Fruit fly (Drosophila melanogaster) whole organism, wandering third instar larva: ENCODE results near the gene Eip74EF.

Experiments used
- Abd-B ChIP-seq: fragments of >200 bp; optimal IDR thresholded peaks from 2 replicates; lab custom pipeline; 2017; ENCODE audit warnings: missing biosample characterization, missing genetic modification characterization
- CG32264 ChIP-seq: fragments of 200-800 bp; sonication (Bioruptor generic); optimal IDR thresholded peaks from 2 replicates; lab custom pipeline; 2016; ENCODE audit warnings: missing biosample characterization, missing genetic modification characterization
- CG9705 ChIP-seq: fragments of 200-800 bp; sonication (Bioruptor generic); optimal IDR thresholded peaks from 2 replicates; lab custom pipeline; 2018; ENCODE audit warnings: missing biosample characterization, mild to moderate bottlenecking, missing genetic modification characterization
- CrebA ChIP-seq: fragments of 200-800 bp; sonication (Bioruptor generic); optimal IDR thresholded peaks from 2 replicates; lab custom pipeline; 2016; ENCODE audit warnings: missing biosample characterization, mild to moderate bottlenecking, missing genetic modification characterization, borderline replicate concordance
- Dfd ChIP-seq: fragments of >200 bp; optimal IDR thresholded peaks from 2 replicates; lab custom pipeline; 2017; ENCODE audit warnings: missing biosample characterization, missing genetic modification characterization
- Dif ChIP-seq: fragments of 200-275, 200-300 bp; sonication (Bioruptor generic); optimal IDR thresholded peaks from 2 replicates; lab custom pipeline; 2018; ENCODE audit warnings: missing biosample characterization, missing genetic modification characterization; ENCODE audit not compliant: partially characterized antibody
- GATAd ChIP-seq: sonication (Bioruptor generic); optimal IDR thresholded peaks from 2 replicates; lab custom pipeline; 2016; ENCODE audit warnings: missing biosample characterization, missing genetic modification characterization
- HLH106 ChIP-seq: fragments of 200-800 bp; optimal IDR thresholded peaks from 3 replicates; lab custom pipeline; 2019; ENCODE audit warnings: missing biosample characterization, mild to moderate bottlenecking, missing genetic modification characterization, moderate library complexity
- Hnf4 ChIP-seq: fragments of 200-800 bp; sonication (Bioruptor generic); optimal IDR thresholded peaks from 2 replicates; lab custom pipeline; 2016; ENCODE audit warnings: missing biosample characterization, mild to moderate bottlenecking, missing genetic modification characterization
- Hr78 ChIP-seq: fragments of >200 bp; optimal IDR thresholded peaks from 2 replicates; lab custom pipeline; 2017; ENCODE audit warnings: missing biosample characterization, missing genetic modification characterization
- Hr83 ChIP-seq: fragments of 200-300 bp; sonication (Bioruptor generic); optimal IDR thresholded peaks from 2 replicates; lab custom pipeline; 2016; ENCODE audit warnings: missing biosample characterization, mild to moderate bottlenecking, missing genetic modification characterization, moderate library complexity; ENCODE audit not compliant: poor library complexity, severe bottlenecking
- Jra ChIP-seq: sonication (Bioruptor generic); optimal IDR thresholded peaks from 2 replicates; lab custom pipeline; 2016; ENCODE audit warnings: missing biosample characterization, missing genetic modification characterization
- Mio ChIP-seq: sonication (Bioruptor generic); optimal IDR thresholded peaks from 2 replicates; lab custom pipeline; 2016; ENCODE audit warnings: missing biosample characterization, missing genetic modification characterization
- Myc ChIP-seq: fragments of >200 bp; optimal IDR thresholded peaks from 2 replicates; lab custom pipeline; 2017
- N ChIP-seq: fragments of >200 bp; optimal IDR thresholded peaks from 2 replicates; lab custom pipeline; 2018; ENCODE audit warnings: missing biosample characterization, missing external identifiers, missing genetic modification characterization
- OdsH ChIP-seq: fragments of 200-800 bp; sonication (Bioruptor generic); optimal IDR thresholded peaks from 2 replicates; lab custom pipeline; 2016; ENCODE audit warnings: missing biosample characterization, mild to moderate bottlenecking, missing genetic modification characterization
- Rel ChIP-seq, 2 experiments: fragments of 200-800 bp; sonication (Bioruptor generic) in 1 of 2; optimal IDR thresholded peaks; 2 replicates in 1 of 2; 3 replicates in 1 of 2; lab custom pipeline; 2016 to 2019; ENCODE audit warnings: mild to moderate bottlenecking in 2 of 2, missing biosample characterization in 2 of 2, missing genetic modification characterization in 2 of 2, moderate library complexity in 1 of 2
- Sp1 ChIP-seq: fragments of 200-800 bp; sonication (Bioruptor generic); optimal IDR thresholded peaks from 3 replicates; lab custom pipeline; 2019; ENCODE audit warnings: missing biosample characterization, mild to moderate bottlenecking, missing genetic modification characterization, moderate library complexity
- br ChIP-seq: fragments of 200-800 bp; sonication (Bioruptor generic); optimal IDR thresholded peaks from 2 replicates; lab custom pipeline; 2016; ENCODE audit warnings: missing biosample characterization, missing genetic modification characterization
- brk ChIP-seq: fragments of 200-800 bp; sonication (Bioruptor generic); optimal IDR thresholded peaks from 2 replicates; lab custom pipeline; 2016; ENCODE audit warnings: missing biosample characterization, mild to moderate bottlenecking, missing genetic modification characterization
- dl ChIP-seq, 2 experiments: fragments of 175-275, 200-275 bp in 1 of 2; fragments of 200-275 bp in 1 of 2; sonication (Bioruptor generic); optimal IDR thresholded peaks; lab custom pipeline; 2018; ENCODE audit warnings: mild to moderate bottlenecking in 2 of 2, missing biosample characterization in 2 of 2, missing genetic modification characterization in 2 of 2, moderate library complexity in 2 of 2; ENCODE audit not compliant: partially characterized antibody in 2 of 2, insufficient read depth in 1 of 2
- dmrt93B ChIP-seq: fragments of 200-800 bp; sonication (Bioruptor generic); optimal IDR thresholded peaks from 2 replicates; lab custom pipeline; 2018; ENCODE audit warnings: missing biosample characterization, mild to moderate bottlenecking, missing genetic modification characterization
- dsf ChIP-seq: sonication (Bioruptor generic); optimal IDR thresholded peaks from 2 replicates; lab custom pipeline; 2016; ENCODE audit warnings: missing biosample characterization, missing genetic modification characterization, borderline replicate concordance
- ey ChIP-seq: fragments of 200-800 bp; sonication (Bioruptor generic); optimal IDR thresholded peaks from 2 replicates; lab custom pipeline; 2016; ENCODE audit warnings: missing biosample characterization, missing genetic modification characterization
- foxo ChIP-seq, 2 experiments: fragments of 200-800 bp; sonication (Bioruptor generic); optimal IDR thresholded peaks; 2 replicates in 1 of 2; 3 replicates in 1 of 2; lab custom pipeline; 2016 to 2017; ENCODE audit warnings: missing biosample characterization in 2 of 2, missing genetic modification characterization in 2 of 2
- fru ChIP-seq: fragments of 200-800 bp; sonication (Bioruptor generic); optimal IDR thresholded peaks from 3 replicates; lab custom pipeline; 2016; ENCODE audit warnings: missing biosample characterization, mild to moderate bottlenecking, missing genetic modification characterization
- h ChIP-seq: fragments of 200-800 bp; sonication (Bioruptor generic); optimal IDR thresholded peaks from 3 replicates; lab custom pipeline; 2016; ENCODE audit warnings: missing biosample characterization, mild to moderate bottlenecking, missing genetic modification characterization
- jim ChIP-seq: fragments of 175-275, 200-325 bp; sonication (Bioruptor generic); optimal IDR thresholded peaks from 2 replicates; lab custom pipeline; 2016; ENCODE audit warnings: missing biosample characterization, mild to moderate bottlenecking, missing genetic modification characterization
- lola ChIP-seq: fragments of >200 bp; optimal IDR thresholded peaks from 2 replicates; lab custom pipeline; 2017; ENCODE audit warnings: missing biosample characterization, missing genetic modification characterization
- pan ChIP-seq: fragments of >200 bp; optimal IDR thresholded peaks from 2 replicates; lab custom pipeline; 2017
- psq ChIP-seq: fragments of 200-800 bp; sonication (Bioruptor generic); optimal IDR thresholded peaks from 3 replicates; lab custom pipeline; 2017; ENCODE audit warnings: missing biosample characterization, mild to moderate bottlenecking, missing genetic modification characterization, moderate library complexity
- rgr ChIP-seq: fragments of 200-800 bp; sonication (Bioruptor generic); optimal IDR thresholded peaks from 3 replicates; lab custom pipeline; 2016; ENCODE audit warnings: missing biosample characterization, mild to moderate bottlenecking, missing genetic modification characterization
- sage ChIP-seq: fragments of 200-800 bp; sonication (Bioruptor generic); optimal IDR thresholded peaks from 2 replicates; lab custom pipeline; 2016; ENCODE audit warnings: missing biosample characterization, mild to moderate bottlenecking, missing genetic modification characterization
- sv ChIP-seq: fragments of 200-800 bp; sonication (Bioruptor generic); optimal IDR thresholded peaks from 3 replicates; lab custom pipeline; 2016; ENCODE audit warnings: missing biosample characterization, missing genetic modification characterization
- tai ChIP-seq: sonication (Bioruptor generic); optimal IDR thresholded peaks from 2 replicates; lab custom pipeline; 2016; ENCODE audit warnings: missing biosample characterization, missing genetic modification characterization
- usp ChIP-seq: fragments of >200 bp; optimal IDR thresholded peaks from 2 replicates; lab custom pipeline; 2017; ENCODE audit warnings: missing biosample characterization, missing genetic modification characterization
- woc ChIP-seq: sonication (Bioruptor generic); optimal IDR thresholded peaks from 2 replicates; lab custom pipeline; 2016; ENCODE audit warnings: missing biosample characterization, mild to moderate bottlenecking, missing genetic modification characterization

Eip74EF gene

DNA sequence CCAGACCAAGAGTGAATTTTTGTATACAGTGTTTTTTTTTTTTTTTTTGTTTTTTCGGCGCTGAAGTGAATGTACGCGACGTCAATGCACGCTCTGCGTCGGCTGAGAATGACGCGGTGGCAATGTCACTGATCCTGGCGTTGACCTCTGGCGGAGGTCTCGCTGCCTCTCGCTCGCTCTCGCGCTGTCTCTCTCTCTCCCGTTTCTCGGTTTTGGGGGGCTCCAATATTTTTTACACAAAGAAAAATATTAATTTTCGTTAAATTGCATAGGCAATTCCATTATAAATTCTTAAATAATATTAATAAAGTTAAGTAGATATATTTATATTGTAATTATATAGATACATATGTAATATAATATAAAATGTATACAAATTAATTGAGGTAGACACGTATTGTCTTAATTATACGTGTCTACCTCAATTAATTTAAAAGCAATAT, 5.8 kb downstream of the Eip74EF start:
- TF ChIP-seq Rel (GFP tag; optimal IDR thresholded peaks at IDR 0.05; lab: Kevin White, UChicago) (no peak), Rel (tag; optimal IDR thresholded peaks at IDR 0.05; lab: Kevin White, UChicago) (peak; percentile 52), sage (GFP tag; lab: Kevin White, UChicago) (no peak), Sp1 (GFP tag; lab: Kevin White, UChicago) (peak; percentile 59), psq (peak; percentile 2), foxo (GFP tag; optimal IDR thresholded peaks at IDR 0.05; lab: Kevin White, UChicago) (peak in 1 of 2 experiments; percentile 32), Myc (no peak), tai (GFP tag; lab: Kevin White, UChicago) (peak; percentile 28), jim (GFP tag; lab: Kevin White, UChicago) (peak; percentile 67), HLH106 (tag; lab: Kevin White, UChicago) (peak; percentile 72), OdsH (peak; percentile 1), dmrt93B (peak; percentile 16), Hnf4 (GFP tag; lab: Kevin White, UChicago) (no peak), Hr78 (GFP tag; lab: Kevin White, UChicago) (no peak)

DNA sequence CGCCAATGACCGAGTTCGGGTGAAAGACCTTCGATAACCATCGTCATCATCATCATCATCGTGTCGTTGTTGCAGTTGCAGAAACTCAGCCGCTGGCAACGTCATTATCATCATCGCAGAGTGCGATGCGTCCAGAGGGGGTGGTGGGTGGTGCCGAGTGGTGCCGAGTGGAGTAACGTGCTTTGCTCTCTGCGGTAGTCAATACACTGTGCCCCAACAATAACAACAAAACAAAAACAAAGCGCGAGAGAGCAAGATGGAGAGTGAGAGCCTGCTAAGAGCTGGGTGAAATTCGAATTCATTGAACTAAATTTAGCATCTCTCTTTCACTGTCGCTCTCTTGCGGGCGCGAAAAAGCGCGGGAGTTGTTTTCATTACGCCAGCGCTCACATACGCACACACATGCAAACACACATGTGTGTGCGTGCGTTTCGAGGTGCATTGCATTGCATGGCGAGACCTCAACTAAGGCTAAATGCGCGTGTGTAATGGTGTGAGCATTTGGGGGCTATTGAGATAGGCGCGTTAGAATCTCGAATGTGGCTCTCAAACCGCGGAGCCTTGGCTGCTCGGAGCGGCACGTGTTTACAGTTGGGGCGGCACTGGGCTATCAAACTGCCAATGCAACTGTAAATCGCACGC, 7.1 kb downstream of the Eip74EF start:
- TF ChIP-seq N (GFP tag; lab: Kevin White, UChicago) (peak; percentile 54), Rel (GFP tag; optimal IDR thresholded peaks at IDR 0.05; lab: Kevin White, UChicago) (no peak), Rel (tag; optimal IDR thresholded peaks at IDR 0.05; lab: Kevin White, UChicago) (no peak), tai (GFP tag; lab: Kevin White, UChicago) (peak; percentile 48), usp (GFP tag; lab: Kevin White, UChicago) (no peak), CG32264 (GFP tag; lab: Kevin White, UChicago) (no peak), Dfd (GFP tag; lab: Kevin White, UChicago) (no peak), dl (GFP tag; optimal IDR thresholded peaks at IDR 0.05; lab: Kevin White, UChicago; ENCODE audit: insufficient read depth in 1 of 2, partially characterized antibody in 2 of 2) (peak; percentile 66 to 75), brk (no peak), Sp1 (GFP tag; lab: Kevin White, UChicago) (peak; percentile 25), Jra (peak; percentile 56), sage (GFP tag; lab: Kevin White, UChicago) (no peak), pan (lab: Kevin White, UChicago) (no peak), br (GFP tag; lab: Kevin White, UChicago) (no peak), woc (GFP tag; lab: Kevin White, UChicago) (no peak), lola (peak; percentile 22), dmrt93B (no peak), jim (GFP tag; lab: Kevin White, UChicago) (peak; percentile 15), CrebA (peak; percentile 77), GATAd (GFP tag; lab: Kevin White, UChicago) (no peak), Dif (GFP tag; lab: Kevin White, UChicago) (peak; percentile 85), Hr83 (GFP tag; lab: Kevin White, UChicago) (peak; percentile 36), fru (GFP tag; lab: Kevin White, UChicago) (peak; percentile 36), dsf (GFP tag; lab: Kevin White, UChicago) (no peak), Hr78 (GFP tag; lab: Kevin White, UChicago) (no peak), ey (GFP tag; lab: Kevin White, UChicago) (no peak), h (GFP tag; lab: Kevin White, UChicago) (no peak), Myc (peak; percentile 84), CG9705 (no peak), OdsH (no peak)

DNA sequence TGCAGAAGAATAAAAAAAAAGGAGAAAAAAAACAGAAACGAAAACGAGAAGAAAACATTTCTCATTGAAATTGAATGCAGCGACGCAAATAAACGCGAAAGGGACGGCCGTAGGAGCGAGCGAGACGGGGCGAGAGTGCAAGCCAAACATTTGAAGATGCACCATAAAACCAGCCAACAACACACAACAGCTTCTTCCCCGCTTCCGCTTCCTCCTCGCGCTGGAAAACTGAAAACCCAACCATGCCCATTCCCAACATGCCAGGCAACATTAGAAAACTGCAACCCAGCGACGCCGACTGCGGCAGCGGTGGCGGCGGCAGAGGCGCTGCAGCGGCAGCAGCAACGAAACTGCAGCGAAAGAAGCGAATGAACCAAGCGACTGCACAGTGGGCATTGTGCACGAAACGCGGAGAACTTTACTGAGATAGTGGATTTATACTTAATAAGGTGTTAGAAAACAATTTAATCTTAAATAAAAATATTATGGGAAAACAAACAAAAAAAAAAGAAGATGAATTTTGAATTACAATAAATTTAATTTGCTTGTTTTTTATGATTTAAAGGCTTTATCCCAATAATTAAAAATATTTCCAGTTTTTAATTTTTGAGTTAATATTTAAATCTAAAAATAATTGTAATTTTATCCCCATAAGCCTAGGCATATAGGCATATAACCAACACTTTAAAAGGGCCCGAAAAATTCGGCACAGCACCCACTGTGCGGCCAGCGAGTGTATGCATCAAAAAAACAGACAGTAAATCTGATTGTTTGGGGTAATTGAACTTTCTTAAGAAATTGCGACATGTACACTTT, 8.0 kb downstream of the Eip74EF start:
- TF ChIP-seq Abd-B (GFP tag; lab: Kevin White, UChicago) (no peak), h (GFP tag; lab: Kevin White, UChicago) (peak; percentile 86), Sp1 (GFP tag; lab: Kevin White, UChicago) (peak; percentile 96), Hr83 (GFP tag; lab: Kevin White, UChicago) (no peak), sv (GFP tag; lab: Kevin White, UChicago) (peak; percentile 28), dsf (GFP tag; lab: Kevin White, UChicago) (peak; percentile 34), HLH106 (tag; lab: Kevin White, UChicago) (peak; percentile 93), GATAd (GFP tag; lab: Kevin White, UChicago) (peak; percentile 28), Jra (no peak), lola (no peak), fru (GFP tag; lab: Kevin White, UChicago) (peak; percentile 73), woc (GFP tag; lab: Kevin White, UChicago) (peak; percentile 67), usp (GFP tag; lab: Kevin White, UChicago) (no peak), Dfd (GFP tag; lab: Kevin White, UChicago) (peak; percentile 10), ey (GFP tag; lab: Kevin White, UChicago) (peak; percentile 74), foxo (GFP tag; optimal IDR thresholded peaks at IDR 0.05; lab: Kevin White, UChicago) (peak; percentile 50 to 88), rgr (GFP tag; lab: Kevin White, UChicago) (peak; percentile 82), dmrt93B (peak; percentile 93), jim (GFP tag; lab: Kevin White, UChicago) (no peak), OdsH (peak; percentile 88), CG9705 (peak; percentile 76), brk (peak; percentile 21), Hnf4 (GFP tag; lab: Kevin White, UChicago) (peak; percentile 53), Dif (GFP tag; lab: Kevin White, UChicago) (no peak), psq (peak; percentile 89), Mio (GFP tag; lab: Kevin White, UChicago) (peak; percentile 29), Hr78 (GFP tag; lab: Kevin White, UChicago) (no peak), br (GFP tag; lab: Kevin White, UChicago) (peak; percentile 73), Rel (GFP tag; optimal IDR thresholded peaks at IDR 0.05; lab: Kevin White, UChicago) (peak; percentile 24), Rel (tag; optimal IDR thresholded peaks at IDR 0.05; lab: Kevin White, UChicago) (no peak), sage (GFP tag; lab: Kevin White, UChicago) (peak; percentile 74)
